Worm (Caenorhabditis elegans): ENCODE measurements around the gene Y57A10A.29.
"Not testable (repeated sequence)": the region's sequence is repeated elsewhere in the genome, so short reads cannot be mapped to it uniquely, and the experiment has no call there.

Gene Y57A10A.29

ce11 chrII:12311560-12311959, 32.2 kb downstream of the Y57A10A.29 start, which contains the start of gene sre-51:
Gene sre-51, plus strand, starts transcription at chrII:12311860.
- no peak for TF ChIP-seq ztf-16 (tag; optimal IDR thresholded peaks at IDR 0.05)
- no peak for TF ChIP-seq lim-6 (tag; optimal IDR thresholded peaks at IDR 0.05)
- TF ChIP-seq ahr-1 (tag; optimal IDR thresholded peaks at IDR 0.05) = no peak
- no peak for TF ChIP-seq ceh-14 (tag; optimal IDR thresholded peaks at IDR 0.05)
- no peak for TF ChIP-seq hlh-8 (tag; optimal IDR thresholded peaks at IDR 0.05)
- no peak for TF ChIP-seq lin-11 (tag; optimal IDR thresholded peaks at IDR 0.05)
- no peak for TF ChIP-seq unc-55 (GFP tag; optimal IDR thresholded peaks at IDR 0.05)
- no peak for TF ChIP-seq elt-4 (tag; optimal IDR thresholded peaks at IDR 0.05)

DNA sequence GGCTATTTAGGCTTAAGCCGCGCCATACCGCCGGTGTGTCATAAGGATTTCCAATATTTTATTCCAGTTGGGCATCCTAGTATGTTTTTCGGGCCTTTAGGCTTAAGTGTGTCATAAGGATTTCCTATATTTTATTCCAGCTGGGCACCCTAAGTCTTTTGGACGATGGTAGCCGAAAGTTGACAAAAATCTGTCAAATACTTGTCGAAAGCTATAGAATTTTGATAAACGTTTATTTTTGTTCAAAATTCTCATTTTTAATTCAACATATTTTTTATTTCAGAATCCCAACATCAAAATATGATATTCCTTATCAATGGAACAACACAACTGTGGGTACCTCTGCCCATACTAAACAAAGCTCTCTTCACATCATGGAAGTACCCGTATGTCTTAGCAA, 39.2 kb downstream of the Y57A10A.29 start, which contains the start of gene sre-49:
Gene sre-49 (plus strand): TSS at position 301 of the 400 bp plus-strand sequence.
- TF ChIP-seq fax-1, pros-1, ceh-48 (tag; optimal IDR thresholded peaks at IDR 0.05): not testable (repeated sequence)

DNA sequence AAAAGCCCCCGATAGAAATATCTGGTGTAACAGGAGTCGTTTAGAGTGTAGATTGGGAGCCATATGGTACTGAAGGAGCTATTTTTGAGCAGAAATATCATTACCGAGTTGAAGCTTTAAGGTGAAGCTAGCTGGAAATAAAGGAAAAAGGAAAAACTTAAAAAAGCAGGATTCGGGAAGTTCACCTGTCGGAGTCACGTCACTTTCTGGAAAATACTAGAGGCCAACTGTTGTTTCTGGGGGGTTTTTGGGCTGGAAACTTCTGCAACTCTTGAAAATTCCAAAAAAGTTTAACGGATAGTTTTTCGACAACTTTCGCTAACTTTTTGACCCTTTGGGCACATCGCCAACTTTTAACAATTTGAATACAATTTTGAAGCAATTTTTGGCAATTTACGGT, 43.9 kb downstream of the Y57A10A.29 start, which contains the start of gene sre-53:
Gene sre-53 (minus strand): TSS at position 101 of the 400 bp plus-strand sequence.
- no peak for TF ChIP-seq pqm-1 (tag; optimal IDR thresholded peaks at IDR 0.05)
- TF ChIP-seq gmeb-2 (tag; optimal IDR thresholded peaks at IDR 0.05) = no peak
- TF ChIP-seq ceh-48 (tag; optimal IDR thresholded peaks at IDR 0.05) = no peak
- no peak for TF ChIP-seq pha-4 (tag; optimal IDR thresholded peaks at IDR 0.05)
- TF ChIP-seq hlh-13 (GFP tag; optimal IDR thresholded peaks at IDR 0.05) = no peak
- no peak for TF ChIP-seq pat-9 (tag; optimal IDR thresholded peaks at IDR 0.05)
- no peak for TF ChIP-seq lim-6 (tag; optimal IDR thresholded peaks at IDR 0.05)
- no peak for TF ChIP-seq odd-2 (tag; optimal IDR thresholded peaks at IDR 0.05)
- TF ChIP-seq unc-86 (tag; optimal IDR thresholded peaks at IDR 0.05) = no peak
- TF ChIP-seq madf-2 (tag; optimal IDR thresholded peaks at IDR 0.05) = no peak
- no peak for TF ChIP-seq K02D7.2 (tag; optimal IDR thresholded peaks at IDR 0.05)
- TF ChIP-seq mec-3 (tag; optimal IDR thresholded peaks at IDR 0.05; ENCODE audit: borderline replicate concordance) = no peak
- TF ChIP-seq fkh-6 (tag; optimal IDR thresholded peaks at IDR 0.05) = no peak
- TF ChIP-seq hlh-8 (tag; optimal IDR thresholded peaks at IDR 0.05) = no peak

ce11 chrII:12324159-12324558, 44.8 kb downstream of the Y57A10A.29 start, which contains the start of gene sre-56:
Gene sre-56, plus strand, starts transcription at chrII:12324459.
- TF ChIP-seq dve-1 (tag; optimal IDR thresholded peaks at IDR 0.05) (no peak), ceh-9 (tag; optimal IDR thresholded peaks at IDR 0.05) (no peak), C38D4.7 (GFP tag; optimal IDR thresholded peaks at IDR 0.05) (no peak), madf-2 (tag; optimal IDR thresholded peaks at IDR 0.05) (no peak), nhr-232 (tag; optimal IDR thresholded peaks at IDR 0.05) (no peak), ttx-3 (tag; optimal IDR thresholded peaks at IDR 0.05) (no peak), C08G9.2 (tag; optimal IDR thresholded peaks at IDR 0.05) (no peak), lin-11 (tag; optimal IDR thresholded peaks at IDR 0.05) (no peak), ref-2 (tag; optimal IDR thresholded peaks at IDR 0.05) (no peak), pros-1 (tag; optimal IDR thresholded peaks at IDR 0.05) (no peak), pag-3 (tag; optimal IDR thresholded peaks at IDR 0.05; ENCODE audit: borderline replicate concordance) (no peak), T23F11.4 (GFP tag; optimal IDR thresholded peaks at IDR 0.05) (no peak), ceh-22 (tag; optimal IDR thresholded peaks at IDR 0.05) (no peak)

DNA sequence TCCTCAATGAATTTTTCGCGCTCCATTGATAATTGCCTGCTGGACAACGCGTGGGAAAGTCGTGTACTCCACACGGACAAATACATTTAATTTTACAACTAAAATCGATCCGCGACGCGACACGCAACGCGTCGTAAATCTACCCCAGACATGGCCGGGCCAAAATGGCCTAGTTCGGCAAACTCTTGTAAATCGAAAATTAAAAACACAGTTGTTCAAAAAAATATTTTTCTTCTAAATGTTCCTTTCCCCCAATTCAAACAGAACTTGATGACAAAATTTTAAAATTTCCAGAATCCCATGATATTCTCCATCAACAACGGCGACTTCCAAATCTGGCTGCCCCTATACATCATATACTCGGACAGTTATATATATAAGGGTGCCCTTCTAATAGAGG, 49.6 kb downstream of the Y57A10A.29 start, which contains the start of gene sre-55:
Gene sre-55 (plus strand): TSS at position 301 of the 400 bp plus-strand sequence.
- TF ChIP-seq odd-2 (tag; optimal IDR thresholded peaks at IDR 0.05) = no peak
- TF ChIP-seq ceh-45 (GFP tag; IDR thresholded peaks at IDR 0.05) = no peak

All from whole organism, late embryonic.